Worm (Caenorhabditis elegans): Measurements from ENCODE around the gene flp-5.
"Not testable (repeated sequence)": the region's sequence is repeated elsewhere in the genome, so short reads cannot be mapped to it uniquely, and the experiment has no call there.

ce11 chrX:8535006-8535405, 7.0 kb downstream of the flp-5 start, which contains the start of gene nspc-1:
- TF ChIP-seq dve-1 (tag; optimal IDR thresholded peaks at IDR 0.05); ama-1 (optimal IDR thresholded peaks at IDR 0.05); ceh-18 (tag; optimal IDR thresholded peaks at IDR 0.05); unc-42 (tag; optimal IDR thresholded peaks at IDR 0.05); nfya-1 (tag; optimal IDR thresholded peaks at IDR 0.05); pax-1 (tag; optimal IDR thresholded peaks at IDR 0.05); ttx-3 (tag; optimal IDR thresholded peaks at IDR 0.05): not testable (repeated sequence)
